Worm (Caenorhabditis elegans) whole organism, late embryonic: ENCODE data around the gene ztf-1.
A peak's percentile ranks its signal among the peaks of the same experiment; 100 is the strongest.

ENCODE experiments used
- C08G9.2 ChIP-seq: sonication (generic microtip); optimal IDR thresholded peaks from 2 replicates; lab custom pipeline; 2016; ENCODE audit warnings: mild to moderate bottlenecking, missing genetic modification characterization, moderate library complexity, missing compliant biosample characterization
- K09A11.1 ChIP-seq: sonication (generic microtip); optimal IDR thresholded peaks from 2 replicates; lab custom pipeline; 2017; ENCODE audit warnings: antibody characterized with exemption, mild to moderate bottlenecking, missing genetic modification characterization, missing compliant biosample characterization; ENCODE audit not compliant: insufficient read depth
- ahr-1 ChIP-seq: sonication (generic microtip); optimal IDR thresholded peaks from 2 replicates; lab custom pipeline; 2016; ENCODE audit warnings: missing genetic modification characterization, missing compliant biosample characterization
- ama-1 ChIP-seq: fragments of 150-350 bp; optimal IDR thresholded peaks from 2 replicates; lab custom pipeline; 2014
- ceh-14 ChIP-seq: sonication (generic microtip); optimal IDR thresholded peaks from 2 replicates; lab custom pipeline; 2016; ENCODE audit warnings: missing genotype, missing genetic modification characterization, missing compliant biosample characterization
- ceh-19 ChIP-seq: fragments of 200-800 bp; sonication (Bioruptor generic); optimal IDR thresholded peaks from 2 replicates; lab custom pipeline; 2018; ENCODE audit warnings: mild to moderate bottlenecking, missing genetic modification characterization, missing compliant biosample characterization
- ceh-2 ChIP-seq: sonication (generic microtip); optimal IDR thresholded peaks from 2 replicates; lab custom pipeline; 2016; ENCODE audit warnings: missing genotype, missing genetic modification characterization, missing compliant biosample characterization
- ceh-30 ChIP-seq: fragments of 150-350 bp; optimal IDR thresholded peaks from 2 replicates; lab custom pipeline; 2014; ENCODE audit warnings: missing biosample characterization, missing genetic modification characterization
- ceh-31 ChIP-seq: sonication (generic microtip); optimal IDR thresholded peaks from 2 replicates; lab custom pipeline; 2016; ENCODE audit warnings: missing genetic modification characterization, missing compliant biosample characterization
- ceh-45 ChIP-seq: fragments of 200-800 bp; sonication (Bioruptor generic); IDR thresholded peaks from 2 replicates; pipeline ENCODE4 v1.3.6; 2022; ENCODE audit warnings: missing genetic modification reagents, missing genetic modification characterization, missing compliant biosample characterization
- ceh-48 ChIP-seq: sonication (generic microtip); optimal IDR thresholded peaks from 2 replicates; lab custom pipeline; 2016; ENCODE audit warnings: missing genetic modification characterization, inconsistent platforms, missing compliant biosample characterization
- ceh-9 ChIP-seq: sonication (generic microtip); optimal IDR thresholded peaks from 2 replicates; lab custom pipeline; 2016; ENCODE audit warnings: mild to moderate bottlenecking, missing genetic modification characterization, inconsistent platforms, missing compliant biosample characterization
- che-1 ChIP-seq: sonication (generic microtip); optimal IDR thresholded peaks from 2 replicates; lab custom pipeline; 2016; ENCODE audit warnings: mild to moderate bottlenecking, missing genetic modification characterization, missing compliant biosample characterization
- dve-1 ChIP-seq: sonication (generic microtip); optimal IDR thresholded peaks from 2 replicates; lab custom pipeline; 2017; ENCODE audit warnings: antibody characterized with exemption, mild to moderate bottlenecking, missing genetic modification characterization, missing compliant biosample characterization
- elt-2 ChIP-seq: sonication (generic microtip); optimal IDR thresholded peaks from 2 replicates; lab custom pipeline; 2016; ENCODE audit warnings: missing genetic modification reagents, missing genetic modification characterization, missing compliant biosample characterization
- elt-4 ChIP-seq: sonication (generic microtip); optimal IDR thresholded peaks from 2 replicates; lab custom pipeline; 2016; ENCODE audit warnings: missing genetic modification characterization, missing compliant biosample characterization
- eyg-1 ChIP-seq: sonication (generic microtip); optimal IDR thresholded peaks from 2 replicates; lab custom pipeline; 2016; ENCODE audit warnings: missing genotype, missing genetic modification characterization, missing compliant biosample characterization
- fkh-10 ChIP-seq: fragments of 150-350 bp; optimal IDR thresholded peaks from 2 replicates; lab custom pipeline; 2014; ENCODE audit warnings: missing biosample characterization, missing genetic modification reagents, missing genetic modification characterization
- fkh-6 ChIP-seq: sonication (generic microtip); optimal IDR thresholded peaks from 2 replicates; lab custom pipeline; 2016; ENCODE audit warnings: missing genetic modification characterization, missing compliant biosample characterization
- hlh-13 ChIP-seq: fragments of 200-800 bp; sonication (Bioruptor generic); optimal IDR thresholded peaks from 2 replicates; lab custom pipeline; 2018; ENCODE audit warnings: mild to moderate bottlenecking, missing genetic modification characterization, missing compliant biosample characterization
- hlh-15 ChIP-seq: sonication (generic microtip); optimal IDR thresholded peaks from 2 replicates; lab custom pipeline; 2016; ENCODE audit warnings: missing genetic modification characterization, missing compliant biosample characterization
- hlh-30 ChIP-seq: sonication (generic microtip); optimal IDR thresholded peaks from 2 replicates; lab custom pipeline; 2017; ENCODE audit warnings: antibody characterized with exemption, missing genetic modification characterization, missing compliant biosample characterization; ENCODE audit not compliant: insufficient read depth
- hlh-8 ChIP-seq: sonication (generic microtip); optimal IDR thresholded peaks from 2 replicates; lab custom pipeline; 2016; ENCODE audit warnings: missing genotype, missing genetic modification characterization, missing compliant biosample characterization
- lin-11 ChIP-seq: fragments of 200-800 bp; sonication (Bioruptor generic); optimal IDR thresholded peaks from 2 replicates; lab custom pipeline; 2018; ENCODE audit warnings: mild to moderate bottlenecking, missing genetic modification characterization, missing compliant biosample characterization
- madf-2 ChIP-seq: sonication (generic microtip); optimal IDR thresholded peaks from 2 replicates; lab custom pipeline; 2017; ENCODE audit warnings: missing genetic modification characterization, missing compliant biosample characterization
- mec-3 ChIP-seq: sonication (generic microtip); optimal IDR thresholded peaks from 2 replicates; lab custom pipeline; 2016; ENCODE audit warnings: borderline replicate concordance, missing genetic modification characterization, missing compliant biosample characterization
- nhr-11 ChIP-seq: fragments of 150-350 bp; optimal IDR thresholded peaks from 2 replicates; lab custom pipeline; 2014; ENCODE audit warnings: missing biosample characterization, missing genetic modification characterization
- nhr-232 ChIP-seq: sonication (generic microtip); optimal IDR thresholded peaks from 2 replicates; lab custom pipeline; 2016; ENCODE audit warnings: missing genetic modification characterization, missing compliant biosample characterization
- npax-4 ChIP-seq: sonication (generic microtip); optimal IDR thresholded peaks from 2 replicates; lab custom pipeline; 2016; ENCODE audit warnings: missing genetic modification characterization, missing compliant biosample characterization
- pag-3 ChIP-seq: sonication (generic microtip); optimal IDR thresholded peaks from 2 replicates; lab custom pipeline; 2016; ENCODE audit warnings: missing compliant biosample characterization, missing genetic modification characterization, borderline replicate concordance
- pha-2 ChIP-seq: sonication (generic microtip); optimal IDR thresholded peaks from 2 replicates; lab custom pipeline; 2017; ENCODE audit warnings: mild to moderate bottlenecking, missing genetic modification characterization, missing compliant biosample characterization
- pqm-1 ChIP-seq: sonication (generic microtip); optimal IDR thresholded peaks from 2 replicates; lab custom pipeline; 2016; ENCODE audit warnings: missing genetic modification characterization, missing compliant biosample characterization
- pros-1 ChIP-seq: fragments of 150-350 bp; optimal IDR thresholded peaks from 2 replicates; lab custom pipeline; 2014; ENCODE audit warnings: missing biosample characterization, missing genetic modification reagents, missing genetic modification characterization
- ref-2 ChIP-seq: sonication (generic microtip); optimal IDR thresholded peaks from 2 replicates; lab custom pipeline; 2016; ENCODE audit warnings: missing genetic modification characterization, missing compliant biosample characterization
- rnt-1 ChIP-seq: sonication (generic microtip); optimal IDR thresholded peaks from 2 replicates; lab custom pipeline; 2016; ENCODE audit warnings: missing genetic modification characterization, missing compliant biosample characterization
- sdc-2 ChIP-seq: sonication (generic microtip); optimal IDR thresholded peaks from 2 replicates; lab custom pipeline; 2016; ENCODE audit warnings: missing genotype, missing genetic modification characterization, missing compliant biosample characterization
- sox-4 ChIP-seq: sonication (generic microtip); optimal IDR thresholded peaks from 2 replicates; lab custom pipeline; 2017; ENCODE audit warnings: mild to moderate bottlenecking, missing genetic modification characterization, inconsistent platforms, missing compliant biosample characterization
- syd-9 ChIP-seq: sonication (generic microtip); optimal IDR thresholded peaks from 2 replicates; lab custom pipeline; 2016; ENCODE audit warnings: mild to moderate bottlenecking, missing genetic modification characterization, moderate library complexity, missing compliant biosample characterization
- tbx-2 ChIP-seq: sonication (generic microtip); optimal IDR thresholded peaks from 2 replicates; lab custom pipeline; 2016; ENCODE audit warnings: missing genetic modification characterization, missing compliant biosample characterization
- ttx-3 ChIP-seq: sonication (generic microtip); optimal IDR thresholded peaks from 2 replicates; lab custom pipeline; 2016; ENCODE audit warnings: missing genetic modification reagents, missing genetic modification characterization, missing compliant biosample characterization
- unc-42 ChIP-seq: sonication (generic microtip); optimal IDR thresholded peaks from 2 replicates; lab custom pipeline; 2016; ENCODE audit warnings: missing genotype, missing genetic modification characterization, missing compliant biosample characterization
- unc-86 ChIP-seq: sonication (generic microtip); optimal IDR thresholded peaks from 2 replicates; lab custom pipeline; 2016; ENCODE audit warnings: missing genetic modification characterization, missing compliant biosample characterization
- zip-5 ChIP-seq: sonication (generic microtip); optimal IDR thresholded peaks from 2 replicates; lab custom pipeline; 2016; ENCODE audit warnings: missing genetic modification characterization, missing compliant biosample characterization
- ztf-16 ChIP-seq: sonication (generic microtip); optimal IDR thresholded peaks from 2 replicates; lab custom pipeline; 2017; ENCODE audit warnings: missing genetic modification characterization, missing compliant biosample characterization

Gene ztf-1

DNA sequence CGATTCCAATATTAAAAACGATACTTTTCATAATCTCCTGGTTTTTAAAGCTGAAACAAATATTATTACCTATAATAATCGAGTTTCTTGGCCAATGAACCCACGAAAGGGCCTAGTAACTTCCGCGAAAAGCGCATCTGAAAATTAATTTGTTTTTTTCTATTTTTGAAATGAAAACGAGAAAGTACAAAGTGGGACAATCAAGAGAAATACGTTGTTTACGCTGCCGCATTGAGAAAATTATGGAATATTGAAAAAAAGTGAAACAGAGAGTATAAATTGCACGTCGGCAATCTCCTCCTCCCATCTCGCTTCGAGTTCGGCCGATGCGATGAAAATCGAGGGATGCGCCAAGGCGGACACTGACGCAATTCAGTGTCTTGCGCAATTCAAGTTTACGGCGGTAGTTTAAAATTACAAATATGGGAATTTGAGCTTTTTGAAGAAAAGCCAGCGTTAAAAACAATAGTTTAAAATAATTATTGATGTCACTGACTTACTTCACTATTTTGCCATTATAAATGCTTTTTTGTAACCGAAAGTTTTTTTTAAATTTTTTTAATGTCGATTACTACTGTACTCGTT, 50.8 kb downstream of the ztf-1 start, which contains the start of gene pdhk-2 (continued):
- TF ChIP-seq elt-4 (tag; lab: Kevin White, UChicago), result no peak
- TF ChIP-seq elt-2 (tag; lab: Kevin White, UChicago), result peak; percentile 71
- TF ChIP-seq rnt-1 (tag; lab: Kevin White, UChicago), result peak; percentile 66
- TF ChIP-seq ceh-19 (GFP tag; lab: Kevin White, UChicago), result peak; percentile 70
- TF ChIP-seq ceh-2 (tag; lab: Kevin White, UChicago), result peak; percentile 58
- TF ChIP-seq che-1 (tag; lab: Kevin White, UChicago), result peak; percentile 52
- no peak for TF ChIP-seq ama-1
- no peak for TF ChIP-seq ceh-9 (tag; lab: Kevin White, UChicago)
- TF ChIP-seq hlh-15 (tag; lab: Kevin White, UChicago), result peak; percentile 43
- TF ChIP-seq pros-1 (tag; lab: Kevin White, UChicago), result no peak
- TF ChIP-seq pha-2, result peak; percentile 64
- TF ChIP-seq ceh-30 (tag; lab: Kevin White, UChicago), result peak; percentile 55
- peak; percentile 64 for TF ChIP-seq unc-86 (tag; lab: Kevin White, UChicago)
- TF ChIP-seq nhr-11 (tag; lab: Kevin White, UChicago), result no peak
- 0 out of 2 replicates have a peak, but pooled peaks have one; percentile 53 for TF ChIP-seq ceh-45 (GFP tag; lab: Robert Waterston, UW)
- peak; percentile 45 for TF ChIP-seq C08G9.2 (tag; lab: Kevin White, UChicago)
- TF ChIP-seq lin-11 (tag; lab: Kevin White, UChicago), result peak; percentile 65
- peak; percentile 74 for TF ChIP-seq sox-4
- TF ChIP-seq hlh-8 (tag; lab: Kevin White, UChicago), result peak; percentile 38
- peak; percentile 82 for TF ChIP-seq ceh-31 (tag; lab: Kevin White, UChicago)
- peak; percentile 33 for TF ChIP-seq hlh-30 (tag; lab: Kevin White, UChicago)
- TF ChIP-seq ceh-48 (tag; lab: Kevin White, UChicago), result peak; percentile 55
- peak; percentile 90 for TF ChIP-seq unc-42
- TF ChIP-seq K09A11.1 (tag; lab: Kevin White, UChicago), result peak; percentile 67
- no peak for TF ChIP-seq npax-4 (tag; lab: Kevin White, UChicago)
- peak; percentile 64 for TF ChIP-seq fkh-6 (tag; lab: Kevin White, UChicago)
- peak; percentile 85 for TF ChIP-seq ceh-14 (tag; lab: Kevin White, UChicago)
- peak; percentile 53 for TF ChIP-seq pqm-1 (tag; lab: Kevin White, UChicago)
- TF ChIP-seq ref-2 (tag; lab: Kevin White, UChicago), result peak; percentile 46
- TF ChIP-seq sdc-2 (tag; lab: Kevin White, UChicago), result peak; percentile 45
- TF ChIP-seq tbx-2 (tag; lab: Kevin White, UChicago), result peak; percentile 83
- peak; percentile 12 for TF ChIP-seq eyg-1 (tag; lab: Kevin White, UChicago)
- TF ChIP-seq ttx-3 (tag; lab: Kevin White, UChicago), result peak; percentile 48
- TF ChIP-seq syd-9 (tag; lab: Kevin White, UChicago), result peak; percentile 5
- TF ChIP-seq ztf-16 (tag; lab: Kevin White, UChicago), result peak; percentile 71

DNA sequence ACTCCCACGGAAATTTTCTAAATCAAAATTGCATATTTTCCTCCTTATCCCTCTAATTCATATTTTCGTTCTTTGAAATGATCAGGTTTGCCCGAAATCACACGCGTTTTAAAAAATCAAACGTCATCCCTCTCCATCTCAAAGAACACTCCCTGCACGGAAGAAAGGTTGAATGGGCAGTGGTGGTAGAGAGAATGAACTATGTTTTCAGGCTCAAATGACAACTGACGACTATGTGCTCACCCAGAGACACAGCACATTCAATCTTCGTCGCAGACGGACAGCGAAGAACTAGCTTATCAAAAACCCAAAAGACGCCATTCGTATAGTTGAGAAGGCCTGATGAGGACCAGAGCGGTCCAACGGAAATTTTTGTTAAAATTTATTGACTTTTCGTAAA, 52.4 kb downstream of the ztf-1 start:
- no peak for TF ChIP-seq hlh-13
- no peak for TF ChIP-seq mec-3 (tag; lab: Kevin White, UChicago)
- TF ChIP-seq nhr-232 (tag; lab: Kevin White, UChicago), result no peak
- TF ChIP-seq pag-3, result no peak
- TF ChIP-seq ama-1, result no peak
- TF ChIP-seq nhr-11 (tag; lab: Kevin White, UChicago), result no peak
- no peak for TF ChIP-seq ahr-1 (tag; lab: Kevin White, UChicago)
- TF ChIP-seq hlh-30 (tag; lab: Kevin White, UChicago), result no peak
- TF ChIP-seq ceh-48 (tag; lab: Kevin White, UChicago), result no peak
- no peak for TF ChIP-seq madf-2
- TF ChIP-seq zip-5 (tag; lab: Kevin White, UChicago), result no peak
- no peak for TF ChIP-seq K09A11.1 (tag; lab: Kevin White, UChicago)
- TF ChIP-seq fkh-10 (GFP tag; lab: Kevin White, UChicago), result no peak
- no peak for TF ChIP-seq dve-1 (tag; lab: Kevin White, UChicago)
